Fruit fly (Drosophila melanogaster) whole organism, embryonic: Measurements from ENCODE around the gene ppk11.
A peak's percentile ranks its signal among the peaks of the same experiment; 100 is the strongest.

ENCODE experiments used
- Ada2b ChIP-seq: fragments of 200-800 bp; sonication (Bioruptor generic); IDR thresholded peaks from 2 replicates; pipeline ENCODE4 v1.3.6; 2022; ENCODE audit warnings: missing biosample characterization, missing genetic modification characterization
- Antp ChIP-seq: fragments of 200-800 bp; sonication (Bioruptor generic); optimal IDR thresholded peaks from 3 replicates; lab custom pipeline; 2016; ENCODE audit warnings: missing biosample characterization, missing genetic modification characterization
- BEAF-32 ChIP-seq: fragments of 200-800 bp; sonication (Bioruptor generic); optimal IDR thresholded peaks from 3 replicates; lab custom pipeline; 2017; ENCODE audit warnings: missing biosample characterization, missing genetic modification characterization, mild to moderate bottlenecking, moderate library complexity, missing genetic modification reagents
- CG10543 ChIP-seq: fragments of 200-800 bp; sonication (Bioruptor generic); optimal IDR thresholded peaks from 3 replicates; lab custom pipeline; 2017; ENCODE audit warnings: missing biosample characterization, mild to moderate bottlenecking, missing genetic modification characterization, moderate library complexity
- CG11093 ChIP-seq: fragments of 200-800 bp; sonication (Bioruptor generic); IDR thresholded peaks from 3 replicates; pipeline ENCODE4 v1.3.6; 2022; ENCODE audit warnings: missing biosample characterization, missing genetic modification characterization
- CG11560 ChIP-seq: fragments of 200-800 bp; sonication (Bioruptor generic); IDR thresholded peaks from 3 replicates; pipeline ENCODE4 v1.3.6; 2022; ENCODE audit warnings: missing biosample characterization, missing genetic modification characterization
- CG11723 ChIP-seq: fragments of 200-800 bp; sonication (Bioruptor generic); optimal IDR thresholded peaks from 2 replicates; lab custom pipeline; 2017; ENCODE audit warnings: missing biosample characterization, mild to moderate bottlenecking, missing genetic modification characterization
- CG12219 ChIP-seq: fragments of 200-800 bp; sonication (Bioruptor generic); optimal IDR thresholded peaks from 3 replicates; lab custom pipeline; 2018; ENCODE audit warnings: missing biosample characterization, mild to moderate bottlenecking, missing genetic modification characterization
- CG16813 ChIP-seq: fragments of 200-800 bp; sonication (Bioruptor generic); IDR thresholded peaks from 3 replicates; pipeline ENCODE4 v1.3.6; 2022; ENCODE audit warnings: missing biosample characterization, missing genetic modification characterization; ENCODE audit not compliant: partially characterized antibody
- CG17186 ChIP-seq: fragments of 200-800 bp; sonication (Bioruptor generic); optimal IDR thresholded peaks from 3 replicates; lab custom pipeline; 2017; ENCODE audit warnings: missing biosample characterization, missing genetic modification reagents, missing genetic modification characterization
- CG2202 ChIP-seq: fragments of 200-800 bp; sonication (Bioruptor generic); optimal IDR thresholded peaks from 2 replicates; lab custom pipeline; 2018; ENCODE audit warnings: missing biosample characterization, mild to moderate bottlenecking, missing genetic modification characterization
- CG2875 ChIP-seq: fragments of 200-800 bp; sonication (Bioruptor generic); optimal IDR thresholded peaks from 2 replicates; lab custom pipeline; 2017; ENCODE audit warnings: missing biosample characterization, mild to moderate bottlenecking, missing genetic modification characterization, missing genetic modification reagents
- CG4360 ChIP-seq: fragments of 200-800 bp; sonication (Bioruptor generic); IDR thresholded peaks from 2 replicates; pipeline ENCODE4 v1.3.6; 2022; ENCODE audit warnings: missing biosample characterization, missing genetic modification characterization
- CG8290 ChIP-seq, 3 experiments: fragments of 200-800 bp; sonication (Bioruptor generic); optimal IDR thresholded peaks; 2 replicates each; lab custom pipeline; 2016 to 2019; ENCODE audit warnings: missing biosample characterization in 3 of 3, missing genetic modification characterization in 3 of 3, mild to moderate bottlenecking in 2 of 3, moderate library complexity in 1 of 3
- D19A ChIP-seq: fragments of 200-800 bp; optimal IDR thresholded peaks from 3 replicates; lab custom pipeline; 2019; ENCODE audit warnings: missing biosample characterization, mild to moderate bottlenecking, missing genetic modification characterization, moderate library complexity
- Doc3 ChIP-seq: fragments of 200-800 bp; sonication (Bioruptor generic); IDR thresholded peaks from 3 replicates; pipeline ENCODE4 v1.3.6; 2022; ENCODE audit warnings: missing biosample characterization, missing genetic modification characterization; ENCODE audit not compliant: partially characterized antibody
- Dp ChIP-seq: fragments of 200-800 bp; sonication (Bioruptor generic); optimal IDR thresholded peaks from 2 replicates; lab custom pipeline; 2018; ENCODE audit warnings: missing biosample characterization, mild to moderate bottlenecking, missing genetic modification characterization, moderate library complexity
- Ets65A ChIP-seq: fragments of 200-800 bp; sonication (Bioruptor generic); peaks from one replicate; lab custom pipeline; 2016; ENCODE audit warnings: missing biosample characterization, missing genetic modification characterization
- H2.0 ChIP-seq: fragments of 200-800 bp; sonication (Bioruptor generic); IDR thresholded peaks from 2 replicates; pipeline ENCODE4 v1.3.6; 2022; ENCODE audit warnings: missing biosample characterization, missing genetic modification characterization
- Poxn ChIP-seq: fragments of 200-800 bp; sonication (Bioruptor generic); IDR thresholded peaks from 2 replicates; pipeline ENCODE4 v1.3.6; 2022; ENCODE audit warnings: missing biosample characterization, missing genetic modification characterization
- Ssrp ChIP-seq: fragments of 200-800 bp; sonication (Bioruptor generic); optimal IDR thresholded peaks from 2 replicates; lab custom pipeline; 2018; ENCODE audit warnings: missing biosample characterization, mild to moderate bottlenecking, missing genetic modification characterization, moderate library complexity
- amos ChIP-seq: fragments of 200-800 bp; sonication (Bioruptor generic); IDR thresholded peaks from 2 replicates; pipeline ENCODE4 v1.3.6; 2022; ENCODE audit warnings: missing biosample characterization, missing genetic modification characterization; ENCODE audit not compliant: partially characterized antibody
- ap ChIP-seq: fragments of 200-800 bp; sonication (Bioruptor generic); IDR thresholded peaks from 2 replicates; pipeline ENCODE4 v1.3.6; 2022; ENCODE audit warnings: missing biosample characterization, missing genetic modification characterization
- ash1 ChIP-seq: fragments of 200-800 bp; sonication (Bioruptor generic); optimal IDR thresholded peaks from 2 replicates; lab custom pipeline; 2018; ENCODE audit warnings: missing biosample characterization, mild to moderate bottlenecking, missing genetic modification characterization
- chinmo ChIP-seq: fragments of 200-800 bp; sonication (Bioruptor generic); IDR thresholded peaks from 4 replicates; pipeline ENCODE4 v1.3.6; 2022; ENCODE audit warnings: missing biosample characterization, missing genetic modification characterization; ENCODE audit not compliant: partially characterized antibody
- chn ChIP-seq: fragments of 200-800 bp; sonication (Bioruptor generic); optimal IDR thresholded peaks from 2 replicates; lab custom pipeline; 2016; ENCODE audit warnings: missing biosample characterization, missing genetic modification characterization
- corto ChIP-seq: fragments of 200-800 bp; sonication (Bioruptor generic); optimal IDR thresholded peaks from 2 replicates; lab custom pipeline; 2016; ENCODE audit warnings: missing biosample characterization, mild to moderate bottlenecking, missing genetic modification characterization, moderate library complexity
- eve ChIP-seq, 2 experiments: fragments of >200 bp; optimal IDR thresholded peaks; 2 replicates each; lab custom pipeline; 2017; ENCODE audit warnings: missing biosample characterization in 2 of 2, missing genetic modification characterization in 2 of 2
- ewg ChIP-seq: fragments of 200-800 bp; sonication (Bioruptor generic); optimal IDR thresholded peaks from 3 replicates; lab custom pipeline; 2017; ENCODE audit warnings: mild to moderate bottlenecking, missing biosample characterization, missing genetic modification reagents, missing genetic modification characterization
- exex ChIP-seq: fragments of 200-800 bp; sonication (Bioruptor generic); optimal IDR thresholded peaks from 4 replicates; lab custom pipeline; 2018; ENCODE audit warnings: missing biosample characterization, mild to moderate bottlenecking, missing genetic modification characterization, moderate library complexity
- fd64A ChIP-seq: fragments of 200-800 bp; sonication (Bioruptor generic); optimal IDR thresholded peaks from 3 replicates; lab custom pipeline; 2018; ENCODE audit warnings: missing biosample characterization, mild to moderate bottlenecking, missing genetic modification characterization
- fd96Cb ChIP-seq: fragments of 200-800 bp; sonication (Bioruptor generic); optimal IDR thresholded peaks from 2 replicates; lab custom pipeline; 2018; ENCODE audit warnings: missing biosample characterization, mild to moderate bottlenecking, missing genetic modification characterization, moderate library complexity
- fru ChIP-seq: fragments of >200 bp; optimal IDR thresholded peaks from 2 replicates; lab custom pipeline; 2017
- grau ChIP-seq: fragments of 200-800 bp; optimal IDR thresholded peaks from 3 replicates; lab custom pipeline; 2019; ENCODE audit warnings: missing biosample characterization, mild to moderate bottlenecking, missing genetic modification characterization, moderate library complexity
- gsb ChIP-seq: fragments of 200-800 bp; sonication (Bioruptor generic); IDR thresholded peaks from 2 replicates; pipeline ENCODE4 v1.3.6; 2022; ENCODE audit warnings: missing biosample characterization, missing genetic modification characterization
- hbn ChIP-seq: fragments of 200-800 bp; sonication (Bioruptor generic); IDR thresholded peaks from 2 replicates; pipeline ENCODE4 v1.3.6; 2022; ENCODE audit warnings: missing biosample characterization, missing genetic modification characterization; ENCODE audit not compliant: partially characterized antibody
- hkb ChIP-seq, 2 experiments: fragments of 200-800 bp in 1 of 2; fragments of >200 bp in 1 of 2; sonication (Bioruptor generic) in 1 of 2; IDR thresholded peaks in 1 of 2; optimal IDR thresholded peaks in 1 of 2; 2 replicates each; pipeline versions ENCODE4 v1.3.6 to Lab custom; 2017 to 2022; ENCODE audit warnings: missing biosample characterization in 1 of 2, missing genetic modification characterization in 1 of 2
- lilli ChIP-seq: fragments of 200-800 bp; sonication (Bioruptor generic); optimal IDR thresholded peaks from 3 replicates; lab custom pipeline; 2016; ENCODE audit warnings: missing biosample characterization, missing genetic modification characterization
- luna ChIP-seq: fragments of 200-800 bp; sonication (Bioruptor generic); optimal IDR thresholded peaks from 2 replicates; lab custom pipeline; 2016; ENCODE audit warnings: missing biosample characterization, missing genetic modification characterization
- nau ChIP-seq: fragments of 200-800 bp; sonication (Bioruptor generic); optimal IDR thresholded peaks from 3 replicates; lab custom pipeline; 2017; ENCODE audit warnings: missing biosample characterization, mild to moderate bottlenecking, missing genetic modification characterization, missing genetic modification reagents
- nmo ChIP-seq: fragments of 200-800 bp; sonication (Bioruptor generic); optimal IDR thresholded peaks from 2 replicates; lab custom pipeline; 2018; ENCODE audit warnings: missing biosample characterization, mild to moderate bottlenecking, missing genetic modification characterization, moderate library complexity
- onecut ChIP-seq: fragments of 200-800 bp; sonication (Bioruptor generic); IDR thresholded peaks from 2 replicates; pipeline ENCODE4 v1.3.6; 2022; ENCODE audit warnings: missing biosample characterization, missing genetic modification characterization
- p53 ChIP-seq: fragments of 200-800 bp; sonication (Bioruptor generic); optimal IDR thresholded peaks from 2 replicates; lab custom pipeline; 2016; ENCODE audit warnings: missing biosample characterization, missing genetic modification characterization
- psq ChIP-seq: fragments of 200-800 bp; sonication (Bioruptor generic); optimal IDR thresholded peaks from 2 replicates; lab custom pipeline; 2017; ENCODE audit warnings: missing biosample characterization, missing genetic modification characterization
- sens ChIP-seq: fragments of 200-800 bp; sonication (Bioruptor generic); peaks from one replicate; lab custom pipeline; 2016; ENCODE audit warnings: missing biosample characterization, missing genetic modification characterization
- sima ChIP-seq: fragments of 200-800 bp; sonication (Bioruptor generic); optimal IDR thresholded peaks from 2 replicates; lab custom pipeline; 2016; ENCODE audit warnings: missing biosample characterization, missing genetic modification characterization
- tio ChIP-seq: fragments of 200-800 bp; sonication (Bioruptor generic); optimal IDR thresholded peaks from 2 replicates; lab custom pipeline; 2017; ENCODE audit warnings: missing biosample characterization, missing genetic modification characterization, inconsistent platforms
- vnd ChIP-seq: fragments of 200-800 bp; sonication (Bioruptor generic); IDR thresholded peaks from 3 replicates; pipeline ENCODE4 v1.3.6; 2022; ENCODE audit warnings: missing biosample characterization, missing genetic modification characterization; ENCODE audit not compliant: partially characterized antibody
- zfh1 ChIP-seq: fragments of 200-800 bp; sonication (Bioruptor generic); IDR thresholded peaks from 3 replicates; pipeline ENCODE4 v1.3.6; 2022; ENCODE audit warnings: missing biosample characterization, missing genetic modification characterization

Gene ppk11

dm6 chr2L:9763212-9763869 is 11.5 kb downstream of the ppk11 start, which contains the start of the genes Taf11 and und (continued):
- TF ChIP-seq nau (GFP tag; lab: Kevin White, UChicago) (no peak), CG8290 (GFP tag; optimal IDR thresholded peaks at IDR 0.05; lab: Kevin White, UChicago) (no peak), CG8290 (tag; optimal IDR thresholded peaks at IDR 0.05; lab: Kevin White, UChicago) (no peak), nmo (peak; percentile 71), CG17186 (GFP tag; lab: Kevin White, UChicago) (peak; percentile 19), eve (GFP tag; optimal IDR thresholded peaks at IDR 0.05; lab: Kevin White, UChicago) (no peak), Doc3 (GFP tag; lab: Robert Waterston, UW) (peak; percentile 61; the same call in 2 of the 3 replicates), fd96Cb (tag; lab: Kevin White, UChicago) (no peak), p53 (no peak), psq (no peak), hkb (optimal IDR thresholded peaks at IDR 0.05; lab: Kevin White, UChicago) (peak; percentile 19), hkb (GFP tag; IDR thresholded peaks at IDR 0.05; lab: Robert Waterston, UW) (no peak), sens (GFP tag; lab: Kevin White, UChicago) (no peak), H2.0 (no peak), tio (GFP tag; lab: Kevin White, UChicago) (no peak), corto (GFP tag; lab: Kevin White, UChicago) (no peak), CG11560 (no peak), Ada2b (GFP tag; lab: Robert Waterston, UW) (no peak), zfh1 (no peak), CG10543 (GFP tag; lab: Kevin White, UChicago) (peak; percentile 25), chinmo (GFP tag; lab: Robert Waterston, UW) (no peak), CG4360 (GFP tag; lab: Robert Waterston, UW) (no peak), CG11093 (no peak), ap (GFP tag; lab: Robert Waterston, UW) (no peak), Ets65A (peak; percentile 90), grau (tag; lab: Kevin White, UChicago) (no peak), CG2202 (tag; lab: Kevin White, UChicago) (no peak), Poxn (GFP tag; lab: Robert Waterston, UW) (no peak), onecut (GFP tag; lab: Robert Waterston, UW) (no peak), CG12219 (GFP tag; lab: Kevin White, UChicago) (no peak), Antp (GFP tag; lab: Kevin White, UChicago) (no peak), gsb (GFP tag; lab: Robert Waterston, UW) (no peak), BEAF-32 (peak; percentile 80), sima (no peak), Dp (GFP tag; lab: Kevin White, UChicago) (peak; percentile 37), amos (GFP tag; lab: Robert Waterston, UW) (peak; percentile 72), fru (lab: Kevin White, UChicago) (no peak), lilli (GFP tag; lab: Kevin White, UChicago) (peak; percentile 23), CG11723 (GFP tag; lab: Kevin White, UChicago) (no peak), ash1 (GFP tag; lab: Kevin White, UChicago) (no peak), Ssrp (peak; percentile 26), D19A (no peak), luna (no peak), CG16813 (GFP tag; lab: Robert Waterston, UW) (peak; percentile 81), CG2875 (no peak), chn (GFP tag; lab: Kevin White, UChicago) (no peak), ewg (GFP tag; lab: Kevin White, UChicago) (peak; percentile 20), hbn (GFP tag; lab: Robert Waterston, UW) (peak; percentile 57), fd64A (GFP tag; lab: Kevin White, UChicago) (no peak), vnd (GFP tag; lab: Robert Waterston, UW) (peak; percentile 80), exex (tag; lab: Kevin White, UChicago) (peak; percentile 9)
